Worm (Caenorhabditis elegans): ENCODE measurements around the gene adt-1.

DNA sequence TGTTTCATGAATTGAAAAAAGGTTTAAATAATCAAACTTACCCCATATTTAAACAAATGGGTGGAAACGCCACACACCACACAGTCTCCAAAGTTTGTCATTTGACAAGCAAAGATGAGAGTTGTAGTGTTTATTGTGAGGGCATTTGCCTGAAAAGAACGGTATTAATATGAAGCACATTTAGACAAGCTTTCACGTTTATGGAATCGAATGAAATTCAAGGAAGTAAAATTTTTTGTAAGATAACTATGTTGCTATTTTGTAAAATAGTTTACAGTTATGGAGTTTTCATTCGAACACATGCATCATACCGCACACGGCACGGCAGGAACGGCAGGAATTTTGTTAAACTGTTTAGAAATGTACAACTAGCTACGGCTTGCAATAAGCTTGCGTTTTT lies 26.1 kb downstream of the adt-1 start, which contains the start of gene nhr-272:
- TF ChIP-seq W03F9.2 (tag; optimal IDR thresholded peaks at IDR 0.05) (no peak), him-1 (tag; optimal IDR thresholded peaks at IDR 0.05) (no peak), dao-5 (tag; optimal IDR thresholded peaks at IDR 0.05) (no peak)
